Worm (Caenorhabditis elegans): Measurements from ENCODE around the gene ufl-1.

ufl-1 gene

DNA sequence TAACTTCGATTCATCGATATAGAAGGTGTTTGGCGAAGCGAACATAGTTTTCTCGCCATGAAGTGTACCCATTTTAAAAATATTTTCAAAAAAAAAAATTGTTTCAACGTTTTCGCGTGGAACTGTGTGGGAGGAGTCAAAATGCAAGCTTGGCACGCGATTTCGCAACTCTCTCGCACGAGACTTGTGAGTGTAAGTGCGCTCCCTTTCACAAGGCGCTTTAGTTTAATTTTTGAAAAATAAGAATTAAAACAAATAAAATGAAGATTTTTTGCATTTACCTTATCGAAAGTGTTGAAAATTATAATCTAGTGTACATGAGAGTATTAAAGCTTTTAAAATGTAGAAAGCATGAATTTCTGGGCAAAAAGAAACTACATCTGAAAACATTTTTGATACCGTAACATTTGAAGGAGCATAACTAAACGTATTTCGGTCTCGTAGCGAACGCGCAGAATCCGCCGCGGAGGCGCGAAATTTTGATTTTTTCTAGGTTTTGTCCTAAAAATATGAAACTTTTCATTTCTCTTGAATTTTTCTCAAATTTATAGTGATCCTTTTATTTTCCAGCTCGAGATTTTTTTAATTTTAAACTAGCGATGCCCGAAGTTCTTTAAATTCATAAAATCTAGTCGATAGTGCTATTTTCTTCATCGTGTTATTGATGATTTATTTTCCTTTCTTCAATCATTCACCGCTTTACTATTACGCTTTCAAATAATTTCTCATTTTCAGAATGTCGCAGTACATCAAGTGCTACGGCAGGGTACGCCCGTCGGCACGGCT, 3.0 kb upstream of the ufl-1 start, which contains the start of the genes cogc-2 and klp-18 (continued):
- TF ChIP-seq lir-3 (tag; optimal IDR thresholded peaks at IDR 0.05) (no peak), mes-2 (tag; optimal IDR thresholded peaks at IDR 0.05; ENCODE audit: poor library complexity, severe bottlenecking) (peak; percentile 93), zfp-2 (tag; optimal IDR thresholded peaks at IDR 0.05) (peak; percentile 11), D1046.2 (GFP tag; IDR thresholded peaks at IDR 0.05) (no peak), ceh-28 (tag; optimal IDR thresholded peaks at IDR 0.05) (no peak), hlh-30 (tag; optimal IDR thresholded peaks at IDR 0.05; ENCODE audit: insufficient read depth) (peak; percentile 91), tra-1 (GFP tag; IDR thresholded peaks at IDR 0.05) (no peak), madf-9 (GFP tag; conservative IDR thresholded peaks at IDR 0.05) (no peak), nhr-42 (GFP tag; IDR thresholded peaks at IDR 0.05) (no peak), lsy-2 (tag; optimal IDR thresholded peaks at IDR 0.05) (peak; percentile 36 to 87), skn-1 (tag; optimal IDR thresholded peaks at IDR 0.05) (no peak), ceh-44 (GFP tag; IDR thresholded peaks at IDR 0.05) (no peak), snpc-4 (tag; optimal IDR thresholded peaks at IDR 0.05) (no peak), php-3 (GFP tag; IDR thresholded peaks at IDR 0.05) (no peak), mep-1 (tag; optimal IDR thresholded peaks at IDR 0.05) (peak; percentile 83), F26F4.8 (GFP tag; conservative IDR thresholded peaks at IDR 0.05) (no peak), nhr-48 (tag; optimal IDR thresholded peaks at IDR 0.05) (peak; percentile 39), ctbp-1 (GFP tag; IDR thresholded peaks at IDR 0.05) (no peak), nhr-111 (GFP tag; optimal IDR thresholded peaks at IDR 0.05) (no peak), nhr-77 (tag; optimal IDR thresholded peaks at IDR 0.05) (peak; percentile 56), unc-130 (GFP tag; optimal IDR thresholded peaks at IDR 0.05) (peak; percentile 91), nhr-102 (tag; optimal IDR thresholded peaks at IDR 0.05) (peak; percentile 57), mxl-2 (GFP tag; conservative IDR thresholded peaks at IDR 0.05) (no peak), madf-5 (GFP tag; IDR thresholded peaks at IDR 0.05) (no peak), daf-8 (GFP tag; IDR thresholded peaks at IDR 0.05) (no peak), zfp-3 (GFP tag; conservative IDR thresholded peaks at IDR 0.05) (0 out of 2 replicates have a peak, but pooled peaks have one; percentile 17), dmd-6 (GFP tag; IDR thresholded peaks at IDR 0.05) (peak; percentile 49), unc-62 (GFP tag; optimal IDR thresholded peaks at IDR 0.05 in 1 of 2) (no peak), unc-62 (tag; optimal IDR thresholded peaks at IDR 0.05) (no peak), mxl-3 (GFP tag; optimal IDR thresholded peaks at IDR 0.05) (peak; percentile 30), R02D3.7 (tag; optimal IDR thresholded peaks at IDR 0.05) (no peak), daf-19 (GFP tag; conservative IDR thresholded peaks at IDR 0.05) (no peak), Y48G9A.11 (GFP tag; IDR thresholded peaks at IDR 0.05) (peak; percentile 69; the same call in 1 of the 2 replicates), spr-3 (GFP tag; optimal IDR thresholded peaks at IDR 0.05) (no peak), nhr-76 (tag; optimal IDR thresholded peaks at IDR 0.05) (no peak), egl-27 (tag; optimal IDR thresholded peaks at IDR 0.05) (no peak), snpc-1.2 (GFP tag; IDR thresholded peaks at IDR 0.05) (peak; percentile 95), nhr-28 (tag; optimal IDR thresholded peaks at IDR 0.05) (peak; percentile 60), hmg-1.1 (GFP tag; IDR thresholded peaks at IDR 0.05) (peak; percentile 74), Y5F2A.4 (GFP tag; optimal IDR thresholded peaks at IDR 0.05) (no peak), Y75B8A.6 (GFP tag; IDR thresholded peaks at IDR 0.05) (no peak), unc-39 (tag; optimal IDR thresholded peaks at IDR 0.05) (no peak), lin-13 (GFP tag; optimal IDR thresholded peaks at IDR 0.05) (peak; percentile 75), daf-12 (tag; optimal IDR thresholded peaks at IDR 0.05) (no peak), jun-1 (tag; optimal IDR thresholded peaks at IDR 0.05) (no peak), pqm-1 (tag; optimal IDR thresholded peaks at IDR 0.05) (no peak), ZK546.5 (tag; optimal IDR thresholded peaks at IDR 0.05) (no peak), ztf-7 (tag; optimal IDR thresholded peaks at IDR 0.05) (no peak), lin-1 (GFP tag; IDR thresholded peaks at IDR 0.05) (no peak), ces-1 (GFP tag; optimal IDR thresholded peaks at IDR 0.05) (no peak), nhr-11 (tag; optimal IDR thresholded peaks at IDR 0.05) (peak; percentile 20)
